Worm (Caenorhabditis elegans) whole organism, L2 larva: ENCODE data around the gene Y48E1C.4.

Experiments
- alr-1 ChIP-seq: fragments of 150-350 bp; optimal IDR thresholded peaks from 2 replicates; lab custom pipeline; 2014; ENCODE audit warnings: missing biosample characterization, missing genetic modification characterization
- ama-1 ChIP-seq: fragments of 150-350 bp; optimal IDR thresholded peaks from 2 replicates; lab custom pipeline; 2018; ENCODE audit warnings: inconsistent platforms
- blmp-1 ChIP-seq: sonication (generic microtip); optimal IDR thresholded peaks from 2 replicates; lab custom pipeline; 2017; ENCODE audit warnings: missing genetic modification characterization, mild to moderate bottlenecking, missing compliant biosample characterization, antibody characterized with exemption, moderate library complexity; ENCODE audit not compliant: insufficient read depth
- ceh-82 ChIP-seq: fragments of 150-350 bp; optimal IDR thresholded peaks from 2 replicates; lab custom pipeline; 2014; ENCODE audit warnings: missing biosample characterization, missing genetic modification characterization
- egl-27 ChIP-seq: sonication (generic microtip); optimal IDR thresholded peaks from 3 replicates; lab custom pipeline; 2017; ENCODE audit warnings: missing biosample characterization, missing genetic modification reagents, missing genetic modification characterization
- fos-1 ChIP-seq: fragments of 150-350 bp; optimal IDR thresholded peaks from 2 replicates; lab custom pipeline; 2014; ENCODE audit warnings: missing biosample characterization, missing genetic modification characterization
- gmeb-1 ChIP-seq: fragments of 150-350 bp; optimal IDR thresholded peaks from 2 replicates; lab custom pipeline; 2014; ENCODE audit warnings: missing biosample characterization, missing genetic modification characterization
- lin-39 ChIP-seq: fragments of 150-350 bp; optimal IDR thresholded peaks from 2 replicates; lab custom pipeline; 2014; ENCODE audit warnings: missing biosample characterization, missing genetic modification reagents, missing genetic modification characterization
- nhr-10 ChIP-seq: sonication (generic microtip); optimal IDR thresholded peaks from 2 replicates; lab custom pipeline; 2017; ENCODE audit warnings: missing biosample characterization, missing genetic modification characterization
- nhr-11 ChIP-seq: fragments of 150-350 bp; optimal IDR thresholded peaks from 2 replicates; lab custom pipeline; 2014; ENCODE audit warnings: missing biosample characterization, missing genetic modification characterization
- nhr-237 ChIP-seq: fragments of 150-350 bp; optimal IDR thresholded peaks from 2 replicates; lab custom pipeline; 2014; ENCODE audit warnings: missing biosample characterization, missing genetic modification characterization
- nhr-25 ChIP-seq: fragments of 150-350 bp; sonication (generic microtip); optimal IDR thresholded peaks from 3 replicates; lab custom pipeline; 2014; ENCODE audit warnings: missing biosample characterization, missing genetic modification characterization
- snpc-4 ChIP-seq: fragments of 150-350 bp; optimal IDR thresholded peaks from 2 replicates; lab custom pipeline; 2014; ENCODE audit warnings: missing biosample characterization, missing genetic modification characterization
- ztf-1 ChIP-seq: fragments of 200-800 bp; sonication (Bioruptor generic); conservative IDR thresholded peaks from 2 replicates; pipeline ENCODE4 v1.3.6; 2022; ENCODE audit warnings: missing genetic modification characterization, missing compliant biosample characterization

DNA sequence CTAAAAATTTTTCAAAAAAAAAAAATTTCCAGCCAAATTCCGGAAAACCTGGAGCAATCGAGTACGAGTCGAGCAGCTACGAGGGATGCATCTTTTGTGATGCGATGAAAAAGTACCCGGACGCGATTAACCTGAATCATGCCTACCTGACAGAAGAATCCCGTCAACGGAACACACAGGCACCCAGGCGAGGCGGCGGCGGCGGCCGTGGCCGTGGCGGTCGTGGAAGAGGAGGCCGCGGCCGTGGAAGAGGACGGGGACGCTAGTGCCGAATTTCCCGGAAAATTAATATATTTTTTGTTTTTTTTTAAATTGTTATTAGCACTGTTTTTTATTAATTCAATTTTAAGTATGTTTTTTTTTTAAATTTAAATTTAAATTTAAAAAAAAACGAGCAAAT, 35.1 kb downstream of the Y48E1C.4 start:
- TF ChIP-seq nhr-10 (tag; lab: Kevin White, UChicago) (no peak), egl-27 (tag; lab: Kevin White, UChicago) (no peak), ceh-82 (tag; lab: Kevin White, UChicago) (no peak), snpc-4 (tag; lab: Kevin White, UChicago) (no peak), blmp-1 (tag; lab: Kevin White, UChicago) (no peak), ama-1 (lab: Kevin White, UChicago) (no peak), nhr-11 (no peak), nhr-25 (tag; lab: Kevin White, UChicago) (no peak), gmeb-1 (tag; lab: Kevin White, UChicago) (no peak), lin-39 (tag; lab: Kevin White, UChicago) (no peak), ztf-1 (GFP tag; lab: Robert Waterston, UW) (no peak), nhr-237 (tag; lab: Kevin White, UChicago) (no peak), fos-1 (tag; lab: Kevin White, UChicago) (no peak), alr-1 (tag; lab: Kevin White, UChicago) (no peak)
